Fruit fly (Drosophila melanogaster): ENCODE data around the gene CG1394.

DNA sequence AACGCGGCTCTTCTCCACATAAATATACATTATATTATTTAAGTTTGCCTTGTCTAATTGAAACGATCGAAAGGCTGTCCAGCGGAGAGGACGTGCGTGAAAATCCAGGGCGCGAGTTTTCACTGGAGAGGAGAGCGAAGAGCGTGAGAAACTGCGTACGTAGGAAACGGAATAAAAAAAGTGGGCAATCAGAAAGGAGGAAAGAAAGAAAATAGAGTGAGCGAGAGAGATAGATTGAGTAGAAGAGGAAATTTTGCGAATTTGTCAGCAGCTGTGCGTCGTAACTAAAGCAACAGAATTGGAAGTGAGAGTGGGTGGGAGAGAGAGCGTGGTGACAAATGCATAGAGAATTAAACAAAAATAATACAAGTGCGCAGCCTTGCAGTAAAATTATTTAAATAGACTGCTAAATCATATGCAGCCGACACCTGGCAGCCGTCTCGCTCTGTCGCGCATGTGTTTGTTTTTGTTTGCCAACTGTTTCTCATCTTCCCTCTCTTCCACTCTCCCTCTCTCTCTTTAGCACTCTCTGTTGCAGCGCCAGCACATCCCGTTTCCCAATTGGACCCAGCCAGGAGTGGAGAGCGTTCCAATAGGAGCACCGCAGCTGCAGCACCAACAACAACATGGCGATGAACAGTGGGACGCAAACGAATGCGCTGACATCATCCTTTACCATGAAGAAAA, 15.8 kb downstream of the CG1394 start:
- TF ChIP-seq psq (optimal IDR thresholded peaks at IDR 0.05) (no peak), EcR (GFP tag; optimal IDR thresholded peaks at IDR 0.05) (no peak), CG8478 (optimal IDR thresholded peaks at IDR 0.05) (peak; percentile 56), pan (optimal IDR thresholded peaks at IDR 0.05) (no peak), Dll (optimal IDR thresholded peaks at IDR 0.05) (peak; percentile 83)
